Worm (Caenorhabditis elegans): ENCODE measurements around the gene gsr-1.

gsr-1 gene

DNA sequence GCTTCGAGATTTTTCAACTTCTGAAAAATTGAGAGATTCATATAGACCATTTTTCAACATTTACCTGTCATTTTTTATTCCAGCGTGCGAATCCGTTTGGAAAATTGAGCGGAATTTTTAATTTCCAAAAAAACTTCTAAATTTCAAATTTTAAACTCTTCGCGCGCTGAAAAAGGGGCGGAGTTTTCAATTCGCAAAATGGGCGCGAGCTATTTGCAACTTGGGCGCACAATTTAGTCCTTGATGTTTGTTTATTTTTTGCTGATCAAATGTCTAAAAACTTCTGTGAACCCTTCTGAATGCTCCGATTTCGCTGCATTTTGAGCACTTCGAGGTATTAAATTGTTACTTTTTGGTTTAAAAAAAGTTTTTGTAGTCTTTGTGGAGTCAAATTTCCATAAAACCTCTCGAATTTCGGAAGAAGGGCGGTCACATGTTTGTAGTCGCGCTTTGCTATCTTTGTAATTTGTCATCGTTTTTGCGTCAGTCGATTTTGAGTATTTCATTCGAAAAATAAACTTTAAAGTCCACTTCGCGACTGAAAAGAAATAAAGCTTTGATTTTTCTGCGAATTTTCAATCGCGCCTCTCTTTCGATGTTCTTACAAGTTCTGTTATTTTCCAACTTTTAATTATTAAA lies at the start of gene gsr-1, which contains the start of gene madf-8 (continued):
- TF ChIP-seq aly-2 (tag; optimal IDR thresholded peaks at IDR 0.05) (no peak), lin-35 (GFP tag; optimal IDR thresholded peaks at IDR 0.05) (peak; percentile 77 to 84), snu-23 (GFP tag; optimal IDR thresholded peaks at IDR 0.05) (peak; percentile 59), lir-3 (tag; optimal IDR thresholded peaks at IDR 0.05; ENCODE audit: poor library complexity) (no peak), elt-2 (tag; optimal IDR thresholded peaks at IDR 0.05) (no peak), lin-14 (GFP tag; optimal IDR thresholded peaks at IDR 0.05) (peak; percentile 56), mep-1 (tag; optimal IDR thresholded peaks at IDR 0.05) (no peak), hlh-17 (GFP tag; optimal IDR thresholded peaks at IDR 0.05; ENCODE audit: borderline replicate concordance) (no peak), skn-1 (tag; optimal IDR thresholded peaks at IDR 0.05) (peak; percentile 53), egl-13 (tag; optimal IDR thresholded peaks at IDR 0.05) (peak; percentile 4), sptf-1 (tag; optimal IDR thresholded peaks at IDR 0.05) (no peak), nhr-85 (tag) (no peak), ceh-90 (tag; optimal IDR thresholded peaks at IDR 0.05) (no peak), nhr-12 (tag; optimal IDR thresholded peaks at IDR 0.05) (no peak), unc-130 (tag; optimal IDR thresholded peaks at IDR 0.05) (peak; percentile 57), aha-1 (tag; optimal IDR thresholded peaks at IDR 0.05) (no peak), mab-9 (GFP tag; IDR thresholded peaks at IDR 0.05) (no peak), zag-1 (tag; optimal IDR thresholded peaks at IDR 0.05) (no peak), pax-3 (tag; optimal IDR thresholded peaks at IDR 0.05) (peak; percentile 40), nhr-19 (GFP tag; conservative IDR thresholded peaks at IDR 0.05) (peak; percentile 62), nhr-237 (tag; optimal IDR thresholded peaks at IDR 0.05) (no peak), C16A3.4 (tag; optimal IDR thresholded peaks at IDR 0.05) (peak; percentile 48), lin-15B (tag; optimal IDR thresholded peaks at IDR 0.05) (peak; percentile 45), dpl-1 (GFP tag; optimal IDR thresholded peaks at IDR 0.05) (peak; percentile 83 to 90 (median 85)), unc-30 (tag; optimal IDR thresholded peaks at IDR 0.05) (no peak), irx-1 (tag; optimal IDR thresholded peaks at IDR 0.05) (peak; percentile 63), C04F5.9 (tag; optimal IDR thresholded peaks at IDR 0.05) (no peak), nhr-47 (tag; optimal IDR thresholded peaks at IDR 0.05) (peak; percentile 68), swsn-7 (tag; optimal IDR thresholded peaks at IDR 0.05) (peak; percentile 60), ces-1 (GFP tag; optimal IDR thresholded peaks at IDR 0.05) (no peak), nhr-28 (tag; optimal IDR thresholded peaks at IDR 0.05) (no peak), fkh-10 (GFP tag; optimal IDR thresholded peaks at IDR 0.05) (no peak)

DNA sequence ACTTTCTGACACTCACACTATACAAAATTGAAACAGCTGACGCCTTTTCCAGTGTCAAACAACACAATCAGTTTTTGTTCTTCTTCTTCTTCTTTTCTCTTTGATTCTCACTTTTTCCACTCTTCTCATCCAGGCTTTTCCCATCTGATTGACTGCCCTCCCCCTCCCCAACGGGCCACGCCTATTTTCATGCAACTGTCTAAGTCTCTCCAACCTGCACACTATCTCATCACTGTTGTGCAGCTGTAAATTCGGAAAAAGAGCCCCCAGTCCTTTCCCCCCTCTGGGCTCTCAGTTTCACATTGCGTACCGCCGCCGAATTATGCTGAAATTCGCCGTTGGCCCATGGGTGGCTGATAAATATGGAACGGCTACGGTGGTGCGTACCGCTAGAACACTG lies 49.4 kb upstream of the gsr-1 start:
- TF ChIP-seq rnt-1 (tag; optimal IDR thresholded peaks at IDR 0.05) = peak; percentile 54
- peak; percentile 15 to 24 for TF ChIP-seq lsy-2 (tag; optimal IDR thresholded peaks at IDR 0.05)
- TF ChIP-seq mdl-1 (tag; optimal IDR thresholded peaks at IDR 0.05) = peak in 1 of 2 experiments; percentile 1
- no peak for TF ChIP-seq hlh-17 (GFP tag; optimal IDR thresholded peaks at IDR 0.05; ENCODE audit: borderline replicate concordance)
- peak; percentile 41 for TF ChIP-seq snu-23 (GFP tag; optimal IDR thresholded peaks at IDR 0.05)
- peak; percentile 21; the same call in 1 of the 2 replicates for TF ChIP-seq nhr-19 (GFP tag; conservative IDR thresholded peaks at IDR 0.05)
- TF ChIP-seq nhr-90 (tag; optimal IDR thresholded peaks at IDR 0.05; ENCODE audit: poor library complexity) = no peak
- peak in 1 of 2 experiments; percentile 10 for TF ChIP-seq efl-1 (optimal IDR thresholded peaks at IDR 0.05)
- peak in 1 of 2 experiments; percentile 90 for TF ChIP-seq efl-1 (GFP tag; optimal IDR thresholded peaks at IDR 0.05 in 1 of 2)
- no peak for TF ChIP-seq nhr-77 (tag; optimal IDR thresholded peaks at IDR 0.05)
- peak; percentile 55 for TF ChIP-seq nhr-71 (tag; optimal IDR thresholded peaks at IDR 0.05)
- peak; percentile 73 for TF ChIP-seq lin-14 (GFP tag; optimal IDR thresholded peaks at IDR 0.05)
- peak; percentile 23 for TF ChIP-seq pag-3 (tag; optimal IDR thresholded peaks at IDR 0.05; ENCODE audit: borderline replicate concordance, insufficient read depth)
- peak; percentile 4 for TF ChIP-seq tbx-2 (tag; optimal IDR thresholded peaks at IDR 0.05)
- no peak for TF ChIP-seq ceh-63 (GFP tag; optimal IDR thresholded peaks at IDR 0.05)
- no peak for TF ChIP-seq fkh-8 (tag; optimal IDR thresholded peaks at IDR 0.05)
